Fruit fly (Drosophila melanogaster): ENCODE measurements around the gene CG9257.

The CG9257 gene

dm6 chr2L:21141714-21142500 is 39.4 kb downstream of the CG9257 start, which contains the start of gene Dap160 (continued):
- peak; percentile 82 for TF ChIP-seq Dref (GFP tag; IDR thresholded peaks at IDR 0.05)
- TF ChIP-seq CG18619 (GFP tag; optimal IDR thresholded peaks at IDR 0.05) = no peak
- TF ChIP-seq Ets97D (GFP tag; optimal IDR thresholded peaks at IDR 0.05) = peak; percentile 29
- TF ChIP-seq CG16813 (GFP tag; IDR thresholded peaks at IDR 0.05; ENCODE audit: partially characterized antibody) = peak; percentile 71
- no peak for TF ChIP-seq dysf (GFP tag; IDR thresholded peaks at IDR 0.05)
- no peak for TF ChIP-seq CG11093 (GFP tag; IDR thresholded peaks at IDR 0.05)
- TF ChIP-seq stwl (tag; optimal IDR thresholded peaks at IDR 0.05) = peak; percentile 79
- TF ChIP-seq Fer1 (GFP tag; optimal IDR thresholded peaks at IDR 0.05) = peak; percentile 41
- peak; percentile 41; the same call in 1 of the 2 replicates for TF ChIP-seq NFAT (GFP tag; IDR thresholded peaks at IDR 0.05)
- TF ChIP-seq tna (GFP tag; IDR thresholded peaks at IDR 0.05; ENCODE audit: partially characterized antibody) = peak; percentile 59; the same call in 1 of the 2 replicates
- TF ChIP-seq klu (GFP tag; IDR thresholded peaks at IDR 0.05) = no peak
- no peak for TF ChIP-seq CG4424 (GFP tag; optimal IDR thresholded peaks at IDR 0.05)
- TF ChIP-seq Dll (GFP tag; IDR thresholded peaks at IDR 0.05; ENCODE audit: partially characterized antibody) = peak; percentile 72
- TF ChIP-seq jumu (GFP tag; optimal IDR thresholded peaks at IDR 0.05) = no peak
- no peak for TF ChIP-seq usp (GFP tag; optimal IDR thresholded peaks at IDR 0.05)
- no peak for TF ChIP-seq CG33213 (GFP tag; optimal IDR thresholded peaks at IDR 0.05)
- TF ChIP-seq CG17802 (tag; optimal IDR thresholded peaks at IDR 0.05) = peak; percentile 61
- no peak for TF ChIP-seq CG13296 (GFP tag; optimal IDR thresholded peaks at IDR 0.05)
- TF ChIP-seq CG9817 (tag; optimal IDR thresholded peaks at IDR 0.05) = no peak
- TF ChIP-seq Ada2b (GFP tag; IDR thresholded peaks at IDR 0.05) = no peak
- TF ChIP-seq CG10654 (GFP tag; optimal IDR thresholded peaks at IDR 0.05) = no peak
- peak; percentile 29; the same call in 1 of the 2 replicates for TF ChIP-seq seq (GFP tag; IDR thresholded peaks at IDR 0.05)
- TF ChIP-seq CG2889 (GFP tag; IDR thresholded peaks at IDR 0.05) = no peak
- TF ChIP-seq nau (GFP tag; optimal IDR thresholded peaks at IDR 0.05) = no peak
- TF ChIP-seq CG7963 (GFP tag; IDR thresholded peaks at IDR 0.05; ENCODE audit: partially characterized antibody) = peak; percentile 81
- TF ChIP-seq Lpt (GFP tag; optimal IDR thresholded peaks at IDR 0.05) = no peak
- no peak for TF ChIP-seq ash1 (GFP tag; optimal IDR thresholded peaks at IDR 0.05)
- peak; percentile 75 for TF ChIP-seq Scr (GFP tag; IDR thresholded peaks at IDR 0.05; ENCODE audit: partially characterized antibody)
- TF ChIP-seq CG13287 (GFP tag; IDR thresholded peaks at IDR 0.05; ENCODE audit: partially characterized antibody) = peak; percentile 77
- peak; percentile 36 for TF ChIP-seq CG3847 (GFP tag; IDR thresholded peaks at IDR 0.05)
- peak; percentile 64 for TF ChIP-seq vnd (GFP tag; IDR thresholded peaks at IDR 0.05; ENCODE audit: partially characterized antibody)
- TF ChIP-seq zfh2 (GFP tag; optimal IDR thresholded peaks at IDR 0.05) = peak; percentile 7
- TF ChIP-seq Neu2 (GFP tag; optimal IDR thresholded peaks at IDR 0.05; ENCODE audit: borderline replicate concordance) = no peak
- no peak for TF ChIP-seq CG18599 (GFP tag; optimal IDR thresholded peaks at IDR 0.05)
- TF ChIP-seq Hsf (GFP tag; optimal IDR thresholded peaks at IDR 0.05) = no peak
- peak; percentile 10 for TF ChIP-seq CG30020 (tag; optimal IDR thresholded peaks at IDR 0.05)
- no peak for TF ChIP-seq CG31441 (GFP tag; IDR thresholded peaks at IDR 0.05)
- TF ChIP-seq CG5953 (GFP tag; IDR thresholded peaks at IDR 0.05) = no peak
- peak; percentile 67 for TF ChIP-seq pzg (GFP tag; optimal IDR thresholded peaks at IDR 0.05)
- peak; percentile 62; the same call in 1 of the 2 replicates for TF ChIP-seq inv (GFP tag; IDR thresholded peaks at IDR 0.05; ENCODE audit: partially characterized antibody)
- peak; percentile 52; the same call in 1 of the 2 replicates for TF ChIP-seq Rfx (GFP tag; IDR thresholded peaks at IDR 0.05)
- TF ChIP-seq CG34224 (GFP tag; IDR thresholded peaks at IDR 0.05; ENCODE audit: partially characterized antibody) = peak; percentile 79
- TF ChIP-seq CG31224 (GFP tag; IDR thresholded peaks at IDR 0.05) = no peak
- no peak for TF ChIP-seq CG9876 (GFP tag; optimal IDR thresholded peaks at IDR 0.05)
- no peak; the same call in 2 of the 3 replicates for TF ChIP-seq CG11456 (GFP tag; IDR thresholded peaks at IDR 0.05)
- no peak for TF ChIP-seq Lim3 (GFP tag; IDR thresholded peaks at IDR 0.05)
- TF ChIP-seq CG32532 (GFP tag; IDR thresholded peaks at IDR 0.05) = peak; percentile 49; the same call in 1 of the 2 replicates
- TF ChIP-seq Tbp (GFP tag; optimal IDR thresholded peaks at IDR 0.05) = no peak
- no peak for TF ChIP-seq emc (GFP tag; optimal IDR thresholded peaks at IDR 0.05)

Data from whole organism, embryonic.